Worm (Caenorhabditis elegans) whole organism, L1 larva: ENCODE measurements around the gene C44C10.10.

ENCODE experiments used
- C04F5.9 ChIP-seq: sonication (generic microtip); optimal IDR thresholded peaks from 2 replicates; lab custom pipeline; 2016; ENCODE audit warnings: missing genetic modification characterization, missing compliant biosample characterization
- Y116A8C.19 ChIP-seq: sonication (generic microtip); optimal IDR thresholded peaks from 2 replicates; lab custom pipeline; 2016; ENCODE audit warnings: missing compliant biosample characterization, missing genetic modification characterization, borderline replicate concordance
- alr-1 ChIP-seq: fragments of 200-800 bp; sonication (Bioruptor generic); optimal IDR thresholded peaks from 2 replicates; lab custom pipeline; 2018; ENCODE audit warnings: borderline replicate concordance, mild to moderate bottlenecking, missing genetic modification characterization, missing compliant biosample characterization
- ama-1 ChIP-seq: fragments of 150-350 bp; optimal IDR thresholded peaks from 2 replicates; lab custom pipeline; 2014
- ceh-63 ChIP-seq: fragments of 200-800 bp; sonication (Bioruptor generic); optimal IDR thresholded peaks from 2 replicates; lab custom pipeline; 2018; ENCODE audit warnings: mild to moderate bottlenecking, missing genetic modification characterization, missing compliant biosample characterization
- ceh-8 ChIP-seq: fragments of 200-800 bp; sonication (Bioruptor generic); optimal IDR thresholded peaks from 2 replicates; lab custom pipeline; 2018; ENCODE audit warnings: mild to moderate bottlenecking, missing genetic modification characterization, moderate library complexity, missing compliant biosample characterization
- ceh-82 ChIP-seq, 3 experiments: fragments of 150-350 bp in 1 of 3; sonication (generic microtip) in 2 of 3; optimal IDR thresholded peaks; 2 replicates each; lab custom pipeline; 2014 to 2017; ENCODE audit warnings: missing biosample characterization in 3 of 3, missing genetic modification characterization in 3 of 3
- dsc-1 ChIP-seq: sonication (generic microtip); optimal IDR thresholded peaks from 2 replicates; lab custom pipeline; 2016; ENCODE audit warnings: mild to moderate bottlenecking, missing genetic modification characterization, missing compliant biosample characterization
- efl-1 ChIP-seq, 4 experiments: fragments of 150-350 bp; optimal IDR thresholded peaks in 3 of 4; peaks in 1 of 4; 1 replicate in 1 of 4; 2 replicates in 3 of 4; lab custom pipeline; 2014; ENCODE audit warnings: missing biosample characterization in 2 of 4, missing genetic modification characterization in 2 of 4, missing genetic modification reagents in 2 of 4
- egl-13 ChIP-seq: sonication (generic microtip); optimal IDR thresholded peaks from 2 replicates; lab custom pipeline; 2016; ENCODE audit warnings: missing genotype, missing genetic modification reagents, missing genetic modification characterization, missing compliant biosample characterization
- egl-27 ChIP-seq, 2 experiments: fragments of 150-350 bp in 1 of 2; sonication (generic microtip); optimal IDR thresholded peaks; 3 replicates each; lab custom pipeline; 2017 to 2018; ENCODE audit warnings: missing biosample characterization in 2 of 2, missing genetic modification characterization in 2 of 2, missing genetic modification reagents in 2 of 2
- elt-2 ChIP-seq: sonication (generic microtip); optimal IDR thresholded peaks from 2 replicates; lab custom pipeline; 2016; ENCODE audit warnings: missing genetic modification characterization, mild to moderate bottlenecking, inconsistent platforms, missing compliant biosample characterization, missing genetic modification reagents
- ets-5 ChIP-seq: fragments of 200-800 bp; sonication (Bioruptor generic); IDR thresholded peaks from 2 replicates; pipeline ENCODE4 v1.3.6; 2022; ENCODE audit warnings: missing genetic modification characterization, missing compliant biosample characterization
- fkh-10 ChIP-seq: sonication (generic microtip); optimal IDR thresholded peaks from 2 replicates; lab custom pipeline; 2017; ENCODE audit warnings: missing biosample characterization, missing genetic modification reagents, missing genetic modification characterization
- fkh-4 ChIP-seq: sonication (generic microtip); optimal IDR thresholded peaks from 2 replicates; lab custom pipeline; 2016; ENCODE audit warnings: missing compliant biosample characterization, missing genetic modification characterization, borderline replicate concordance
- fkh-8 ChIP-seq: sonication (generic microtip); optimal IDR thresholded peaks from 2 replicates; lab custom pipeline; 2016; ENCODE audit warnings: mild to moderate bottlenecking, missing genetic modification characterization, missing compliant biosample characterization
- hlh-4 ChIP-seq: sonication (generic microtip); optimal IDR thresholded peaks from 2 replicates; lab custom pipeline; 2016; ENCODE audit warnings: mild to moderate bottlenecking, missing genetic modification characterization, missing compliant biosample characterization
- jun-1 ChIP-seq: fragments of 150-350 bp; optimal IDR thresholded peaks from 2 replicates; lab custom pipeline; 2014; ENCODE audit warnings: missing biosample characterization, missing genetic modification reagents, missing genetic modification characterization
- lin-14 ChIP-seq: fragments of 200-800 bp; sonication (Bioruptor generic); optimal IDR thresholded peaks from 2 replicates; lab custom pipeline; 2018; ENCODE audit warnings: mild to moderate bottlenecking, missing genetic modification characterization, moderate library complexity, missing compliant biosample characterization
- lin-15B ChIP-seq: fragments of 150-350 bp; sonication (generic microtip); optimal IDR thresholded peaks from 3 replicates; lab custom pipeline; 2014; ENCODE audit warnings: missing biosample characterization, missing genetic modification characterization
- lin-35 ChIP-seq, 2 experiments: fragments of 150-350 bp; optimal IDR thresholded peaks; 2 replicates each; lab custom pipeline; 2014; ENCODE audit warnings: missing biosample characterization in 2 of 2, missing genetic modification characterization in 2 of 2, missing genetic modification reagents in 2 of 2
- lin-39 ChIP-seq: fragments of 150-350 bp; optimal IDR thresholded peaks from 2 replicates; lab custom pipeline; 2014; ENCODE audit warnings: missing biosample characterization, missing genetic modification reagents, missing genetic modification characterization
- lir-3 ChIP-seq: sonication (generic microtip); optimal IDR thresholded peaks from 2 replicates; lab custom pipeline; 2016; ENCODE audit warnings: mild to moderate bottlenecking, missing genetic modification characterization, moderate library complexity, missing compliant biosample characterization; ENCODE audit not compliant: poor library complexity
- lsy-2 ChIP-seq, 2 experiments: fragments of 150-350 bp; optimal IDR thresholded peaks; 2 replicates each; lab custom pipeline; 2014; ENCODE audit warnings: missing biosample characterization in 2 of 2, missing genetic modification characterization in 2 of 2
- mdl-1 ChIP-seq, 2 experiments: fragments of 150-350 bp; optimal IDR thresholded peaks; 2 replicates each; lab custom pipeline; 2014 to 2017; ENCODE audit warnings: missing biosample characterization in 2 of 2, missing genetic modification characterization in 2 of 2, inconsistent platforms in 1 of 2
- mep-1 ChIP-seq: fragments of 150-350 bp; optimal IDR thresholded peaks from 2 replicates; lab custom pipeline; 2014; ENCODE audit warnings: missing biosample characterization, missing genetic modification characterization
- nhr-12 ChIP-seq: sonication (generic microtip); optimal IDR thresholded peaks from 2 replicates; lab custom pipeline; 2017; ENCODE audit warnings: missing biosample characterization, missing genetic modification characterization
- nhr-28 ChIP-seq: fragments of 150-350 bp; optimal IDR thresholded peaks from 2 replicates; lab custom pipeline; 2014; ENCODE audit warnings: missing biosample characterization, missing genetic modification characterization
- nhr-47 ChIP-seq: sonication (generic microtip); optimal IDR thresholded peaks from 2 replicates; lab custom pipeline; 2016; ENCODE audit warnings: mild to moderate bottlenecking, missing genetic modification characterization, moderate library complexity, missing compliant biosample characterization
- nhr-71 ChIP-seq: sonication (generic microtip); optimal IDR thresholded peaks from 2 replicates; lab custom pipeline; 2016; ENCODE audit warnings: mild to moderate bottlenecking, missing genetic modification characterization, moderate library complexity, missing compliant biosample characterization
- nhr-85 ChIP-seq: sonication (generic microtip); peaks from one replicate; lab custom pipeline; 2016; ENCODE audit warnings: missing genetic modification characterization, inconsistent platforms, missing compliant biosample characterization
- nhr-90 ChIP-seq: sonication (generic microtip); optimal IDR thresholded peaks from 2 replicates; lab custom pipeline; 2016; ENCODE audit warnings: mild to moderate bottlenecking, missing genetic modification characterization, missing compliant biosample characterization; ENCODE audit not compliant: poor library complexity
- pax-3 ChIP-seq: fragments of 200-800 bp; sonication (Bioruptor generic); optimal IDR thresholded peaks from 2 replicates; lab custom pipeline; 2018; ENCODE audit warnings: mild to moderate bottlenecking, missing genetic modification characterization, moderate library complexity, missing compliant biosample characterization
- rnt-1 ChIP-seq: sonication (generic microtip); optimal IDR thresholded peaks from 2 replicates; lab custom pipeline; 2016; ENCODE audit warnings: mild to moderate bottlenecking, missing genetic modification characterization, moderate library complexity, missing compliant biosample characterization
- snu-23 ChIP-seq: sonication (generic microtip); optimal IDR thresholded peaks from 2 replicates; lab custom pipeline; 2016; ENCODE audit warnings: missing genetic modification characterization, missing compliant biosample characterization
- swsn-7 ChIP-seq: sonication (generic microtip); optimal IDR thresholded peaks from 2 replicates; lab custom pipeline; 2016; ENCODE audit warnings: missing genetic modification characterization, missing compliant biosample characterization
- tbx-2 ChIP-seq: sonication (generic microtip); optimal IDR thresholded peaks from 2 replicates; lab custom pipeline; 2016; ENCODE audit warnings: missing genetic modification characterization, missing compliant biosample characterization
- tlp-1 ChIP-seq: fragments of 150-350 bp; optimal IDR thresholded peaks from 2 replicates; lab custom pipeline; 2014; ENCODE audit warnings: missing biosample characterization, missing genetic modification characterization
- unc-130 ChIP-seq: fragments of 150-350 bp; optimal IDR thresholded peaks from 2 replicates; lab custom pipeline; 2017; ENCODE audit warnings: missing biosample characterization, missing genetic modification characterization, inconsistent platforms
- unc-86 ChIP-seq: sonication (generic microtip); optimal IDR thresholded peaks from 2 replicates; lab custom pipeline; 2016; ENCODE audit warnings: missing genetic modification characterization, missing compliant biosample characterization
- vab-15 ChIP-seq: sonication (generic microtip); optimal IDR thresholded peaks from 2 replicates; lab custom pipeline; 2017; ENCODE audit warnings: missing genotype, mild to moderate bottlenecking, missing genetic modification characterization, missing compliant biosample characterization
- ztf-11 ChIP-seq, 2 experiments: sonication (generic microtip); optimal IDR thresholded peaks; 2 replicates each; lab custom pipeline; 2016 to 2017; ENCODE audit warnings: missing genetic modification characterization in 2 of 2, missing biosample characterization in 1 of 2, missing compliant biosample characterization in 1 of 2

C44C10.10 gene

ce11 chrX:11690014-11690591 lies at the start of gene C44C10.10, which contains the start of gene C44C10.5:
TSS of gene C44C10.10 (plus strand) at chrX:11690314.
TSS of gene C44C10.5 (plus strand) at chrX:11690541.
- TF ChIP-seq C04F5.9 (tag; lab: Kevin White, UChicago) (no peak), lin-15B (tag; lab: Kevin White, UChicago) (no peak), Y116A8C.19 (tag; lab: Kevin White, UChicago) (no peak), ama-1 (lab: Kevin White, UChicago) (no peak), nhr-28 (tag; lab: Kevin White, UChicago) (no peak), lsy-2 (tag; optimal IDR thresholded peaks at IDR 0.05; lab: Kevin White, UChicago) (no peak), egl-13 (tag; lab: Kevin White, UChicago) (no peak), nhr-12 (tag; lab: Kevin White, UChicago) (no peak), egl-27 (tag; optimal IDR thresholded peaks at IDR 0.05; lab: Kevin White, UChicago) (no peak), tbx-2 (tag; lab: Kevin White, UChicago) (no peak), lin-39 (tag; lab: Kevin White, UChicago) (no peak), ceh-8 (GFP tag; lab: Kevin White, UChicago) (no peak), efl-1 (optimal IDR thresholded peaks at IDR 0.05; lab: Kevin White, UChicago) (no peak), efl-1 (GFP tag; optimal IDR thresholded peaks at IDR 0.05 in 1 of 2; lab: Kevin White, UChicago) (no peak)

ce11 chrX:11640463-11640995 lies 49.6 kb upstream of the C44C10.10 start:
- TF ChIP-seq alr-1 (tag; lab: Kevin White, UChicago) (no peak), egl-13 (tag; lab: Kevin White, UChicago) (no peak), mep-1 (tag; lab: Kevin White, UChicago) (peak; percentile 36), ceh-82 (tag; optimal IDR thresholded peaks at IDR 0.05; lab: Kevin White, UChicago) (peak in 1 of 3 experiments; percentile 13), fkh-8 (peak; percentile 11), fkh-10 (GFP tag; lab: Kevin White, UChicago) (peak; percentile 68), jun-1 (no peak), snu-23 (GFP tag; lab: Kevin White, UChicago) (peak; percentile 15), dsc-1 (peak; percentile 13), nhr-28 (tag; lab: Kevin White, UChicago) (no peak), lin-35 (GFP tag; optimal IDR thresholded peaks at IDR 0.05; lab: Kevin White, UChicago) (no peak), nhr-71 (tag; lab: Kevin White, UChicago) (peak; percentile 50), hlh-4 (no peak), unc-130 (tag; lab: Kevin White, UChicago) (no peak), rnt-1 (tag; lab: Kevin White, UChicago) (peak; percentile 18), fkh-4 (tag; lab: Kevin White, UChicago) (no peak), lsy-2 (tag; optimal IDR thresholded peaks at IDR 0.05; lab: Kevin White, UChicago) (peak in 1 of 2 experiments; percentile 32), tlp-1 (tag; lab: Kevin White, UChicago) (no peak), ets-5 (GFP tag; lab: Robert Waterston, UW) (no peak), lin-14 (peak; percentile 81), nhr-90 (no peak)
- TF ChIP-seq, all 84 proteins: peak for 10

- no peak for TF ChIP-seq lir-3 (tag; lab: Kevin White, UChicago)
- TF ChIP-seq efl-1 (optimal IDR thresholded peaks at IDR 0.05; lab: Kevin White, UChicago), result no peak
- TF ChIP-seq efl-1 (GFP tag; optimal IDR thresholded peaks at IDR 0.05 in 1 of 2; lab: Kevin White, UChicago), result peak in 1 of 2 experiments; percentile 66
- no peak for TF ChIP-seq nhr-12 (tag; lab: Kevin White, UChicago)
Measured at ce11 chrX:11641562-11641961, 48.6 kb upstream of the C44C10.10 start.

- TF ChIP-seq nhr-90 (peak; percentile 77), nhr-47 (tag; lab: Kevin White, UChicago) (peak; percentile 89), nhr-85 (tag; lab: Kevin White, UChicago) (peak; percentile 99), lir-3 (tag; lab: Kevin White, UChicago) (peak; percentile 24), unc-86 (tag; lab: Kevin White, UChicago) (peak; percentile 90), tbx-2 (tag; lab: Kevin White, UChicago) (peak; percentile 75), ceh-63 (GFP tag; lab: Kevin White, UChicago) (peak; percentile 93), vab-15 (tag; lab: Kevin White, UChicago) (peak; percentile 70), elt-2 (tag; lab: Kevin White, UChicago) (peak; percentile 7), ceh-8 (GFP tag; lab: Kevin White, UChicago) (peak; percentile 95), pax-3 (tag; lab: Kevin White, UChicago) (peak; percentile 92), mdl-1 (tag; optimal IDR thresholded peaks at IDR 0.05; lab: Kevin White, UChicago) (peak in 1 of 2 experiments; percentile 21), nhr-71 (tag; lab: Kevin White, UChicago) (peak; percentile 66), rnt-1 (tag; lab: Kevin White, UChicago) (peak; percentile 61), fkh-8 (peak; percentile 86), ztf-11 (tag; optimal IDR thresholded peaks at IDR 0.05; lab: Kevin White, UChicago) (peak in 1 of 2 experiments; percentile 76), swsn-7 (tag; lab: Kevin White, UChicago) (peak; percentile 83)
Measured at ce11 chrX:11643767-11644235, 46.3 kb upstream of the C44C10.10 start, which contains the start of gene sto-4. TSS of gene sto-4 (plus strand) at chrX:11644126.
